Worm (Caenorhabditis elegans): ENCODE measurements around the gene K03B4.9.

ce11 chrV:4707646-4708045 is 35.3 kb upstream of the K03B4.9 start:
- TF ChIP-seq pqm-1 (tag; optimal IDR thresholded peaks at IDR 0.05) (no peak), ztf-16 (tag; optimal IDR thresholded peaks at IDR 0.05) (no peak), C38D4.7 (GFP tag; optimal IDR thresholded peaks at IDR 0.05) (no peak), ceh-34 (tag; optimal IDR thresholded peaks at IDR 0.05) (no peak), nhr-11 (tag; optimal IDR thresholded peaks at IDR 0.05) (no peak), K09A11.1 (tag; optimal IDR thresholded peaks at IDR 0.05; ENCODE audit: insufficient read depth) (no peak), dmd-4 (tag; optimal IDR thresholded peaks at IDR 0.05; ENCODE audit: borderline replicate concordance) (no peak)

All from whole organism, late embryonic.